Worm (Caenorhabditis elegans): Measurements from ENCODE around the gene F28A10.1.

DNA sequence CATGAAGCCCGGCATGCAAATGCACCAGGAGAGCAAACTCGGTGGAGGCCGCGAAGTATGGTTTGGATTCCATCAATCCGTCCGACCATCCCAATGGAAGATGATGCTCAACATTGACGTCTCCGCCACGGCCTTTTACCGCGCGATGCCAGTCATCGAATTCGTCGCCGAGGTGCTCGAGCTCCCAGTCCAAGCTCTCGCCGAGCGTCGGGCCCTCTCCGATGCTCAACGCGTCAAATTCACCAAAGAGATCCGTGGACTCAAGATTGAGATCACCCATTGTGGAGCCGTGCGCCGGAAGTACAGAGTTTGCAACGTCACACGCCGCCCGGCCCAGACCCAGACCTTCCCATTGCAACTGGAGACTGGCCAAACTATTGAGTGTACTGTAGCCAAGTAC lies 50.1 kb downstream of the F28A10.1 start:
- no peak for TF ChIP-seq ztf-4 (tag; optimal IDR thresholded peaks at IDR 0.05)
- no peak for TF ChIP-seq nhr-237 (tag; optimal IDR thresholded peaks at IDR 0.05)
- no peak for TF ChIP-seq lin-39 (tag; optimal IDR thresholded peaks at IDR 0.05)
- no peak for TF ChIP-seq nhr-23 (tag; optimal IDR thresholded peaks at IDR 0.05)
- no peak for TF ChIP-seq nhr-6 (tag; optimal IDR thresholded peaks at IDR 0.05)
